Fruit fly (Drosophila melanogaster) whole organism, embryonic: ENCODE results near the gene CG10602.

ENCODE experiments used
- Adf1 ChIP-seq: fragments of 200-800 bp; sonication (Bioruptor generic); IDR thresholded peaks from 2 replicates; pipeline ENCODE4 v1.3.6; 2022; ENCODE audit warnings: missing biosample characterization, missing genetic modification characterization
- Bdp1 ChIP-seq: fragments of 200-800 bp; sonication (Bioruptor generic); optimal IDR thresholded peaks from 3 replicates; lab custom pipeline; 2016; ENCODE audit warnings: missing biosample characterization, missing genetic modification characterization
- CG10267 ChIP-seq: fragments of 200-800 bp; sonication (Bioruptor generic); optimal IDR thresholded peaks from 2 replicates; lab custom pipeline; 2018; ENCODE audit warnings: missing biosample characterization, mild to moderate bottlenecking, missing genetic modification characterization, moderate library complexity
- CG11456 ChIP-seq: fragments of 200-800 bp; sonication (Bioruptor generic); IDR thresholded peaks from 3 replicates; pipeline ENCODE4 v1.3.6; 2022; ENCODE audit warnings: missing biosample characterization, missing genetic modification characterization
- CG11504 ChIP-seq: fragments of 200-800 bp; sonication (Bioruptor generic); optimal IDR thresholded peaks from 3 replicates; lab custom pipeline; 2019; ENCODE audit warnings: missing biosample characterization, mild to moderate bottlenecking, missing genetic modification characterization, moderate library complexity
- CG12391 ChIP-seq: fragments of 200-800 bp; sonication (Bioruptor generic); optimal IDR thresholded peaks from 3 replicates; lab custom pipeline; 2018; ENCODE audit warnings: missing biosample characterization, mild to moderate bottlenecking, missing genetic modification characterization, moderate library complexity
- CG14710 ChIP-seq: fragments of 200-800 bp; sonication (Bioruptor generic); optimal IDR thresholded peaks from 3 replicates; lab custom pipeline; 2019; ENCODE audit warnings: missing biosample characterization, mild to moderate bottlenecking, missing genetic modification characterization, moderate library complexity
- CG17612 ChIP-seq: fragments of 200-800 bp; sonication (Bioruptor generic); IDR thresholded peaks from 2 replicates; pipeline ENCODE4 v1.3.6; 2022; ENCODE audit warnings: missing biosample characterization, missing genetic modification characterization
- CG18262 ChIP-seq: fragments of 200-800 bp; optimal IDR thresholded peaks from 3 replicates; lab custom pipeline; 2019; ENCODE audit warnings: missing biosample characterization, mild to moderate bottlenecking, missing genetic modification characterization, moderate library complexity
- CG31365 ChIP-seq: fragments of 200-800 bp; sonication (Bioruptor generic); optimal IDR thresholded peaks from 2 replicates; lab custom pipeline; 2018; ENCODE audit warnings: missing biosample characterization, mild to moderate bottlenecking, missing genetic modification characterization
- CG4730 ChIP-seq: fragments of 200-800 bp; sonication (Bioruptor generic); IDR thresholded peaks from 2 replicates; pipeline ENCODE4 v1.3.6; 2022; ENCODE audit warnings: missing biosample characterization, missing genetic modification characterization
- CG6254 ChIP-seq: fragments of 200-800 bp; sonication (Bioruptor generic); optimal IDR thresholded peaks from 3 replicates; lab custom pipeline; 2017; ENCODE audit warnings: mild to moderate bottlenecking, missing biosample characterization, missing genetic modification reagents, missing genetic modification characterization
- CG8359 ChIP-seq: fragments of 200-800 bp; sonication (Bioruptor generic); optimal IDR thresholded peaks from 2 replicates; lab custom pipeline; 2017; ENCODE audit warnings: missing biosample characterization, mild to moderate bottlenecking, missing genetic modification characterization, borderline replicate concordance
- CG9727 ChIP-seq: fragments of 200-800 bp; sonication (Bioruptor generic); optimal IDR thresholded peaks from 3 replicates; lab custom pipeline; 2017; ENCODE audit warnings: missing biosample characterization, mild to moderate bottlenecking, missing genetic modification characterization
- D ChIP-seq, 2 experiments: fragments of 200-800 bp in 1 of 2; fragments of >200 bp in 1 of 2; sonication (Bioruptor generic) in 1 of 2; optimal IDR thresholded peaks; 2 replicates in 1 of 2; 3 replicates in 1 of 2; lab custom pipeline; 2017; ENCODE audit warnings: mild to moderate bottlenecking in 1 of 2, missing biosample characterization in 1 of 2, missing genetic modification characterization in 1 of 2, missing genetic modification reagents in 1 of 2
- E2f2 ChIP-seq: fragments of 200-800 bp; sonication (Bioruptor generic); IDR thresholded peaks from 2 replicates; pipeline ENCODE4 v1.3.6; 2022; ENCODE audit warnings: missing biosample characterization, missing genetic modification characterization
- Ets65A ChIP-seq: fragments of 200-800 bp; sonication (Bioruptor generic); peaks from one replicate; lab custom pipeline; 2016; ENCODE audit warnings: missing biosample characterization, missing genetic modification characterization
- Gug ChIP-seq: fragments of 200-800 bp; sonication (Bioruptor generic); IDR thresholded peaks from 4 replicates; pipeline ENCODE4 v1.3.6; 2022; ENCODE audit warnings: missing biosample characterization, missing genetic modification characterization
- Hr39 ChIP-seq: fragments of >200 bp; optimal IDR thresholded peaks from 2 replicates; lab custom pipeline; 2017
- Jarid2 ChIP-seq: fragments of 200-800 bp; sonication (Bioruptor generic); optimal IDR thresholded peaks from 3 replicates; lab custom pipeline; 2017; ENCODE audit warnings: mild to moderate bottlenecking, missing biosample characterization, missing genetic modification reagents, missing genetic modification characterization
- Nf-YB ChIP-seq: fragments of 200-800 bp; sonication (Bioruptor generic); optimal IDR thresholded peaks from 3 replicates; lab custom pipeline; 2019; ENCODE audit warnings: missing biosample characterization, mild to moderate bottlenecking, missing genetic modification characterization, moderate library complexity
- Nf-YC ChIP-seq: fragments of 200-800 bp; optimal IDR thresholded peaks from 3 replicates; lab custom pipeline; 2019; ENCODE audit warnings: missing biosample characterization, mild to moderate bottlenecking, missing genetic modification characterization, moderate library complexity
- Poxn ChIP-seq: fragments of 200-800 bp; sonication (Bioruptor generic); IDR thresholded peaks from 2 replicates; pipeline ENCODE4 v1.3.6; 2022; ENCODE audit warnings: missing biosample characterization, missing genetic modification characterization
- Rfx ChIP-seq: fragments of 200-800 bp; sonication (Bioruptor generic); IDR thresholded peaks from 2 replicates; pipeline ENCODE4 v1.3.6; 2022; ENCODE audit warnings: missing biosample characterization, missing genetic modification characterization
- Xrp1 ChIP-seq: fragments of 200-800 bp; sonication (Bioruptor generic); IDR thresholded peaks from 2 replicates; pipeline ENCODE4 v1.3.6; 2022; ENCODE audit warnings: missing biosample characterization, missing genetic modification characterization
- ap ChIP-seq: fragments of 200-800 bp; sonication (Bioruptor generic); IDR thresholded peaks from 2 replicates; pipeline ENCODE4 v1.3.6; 2022; ENCODE audit warnings: missing biosample characterization, missing genetic modification characterization
- az2 ChIP-seq: fragments of 200-800 bp; sonication (Bioruptor generic); optimal IDR thresholded peaks from 3 replicates; lab custom pipeline; 2016; ENCODE audit warnings: missing biosample characterization, missing genetic modification characterization
- bsh ChIP-seq, 2 experiments: fragments of 200-800 bp; sonication (Bioruptor generic); optimal IDR thresholded peaks; 2 replicates each; lab custom pipeline; 2017 to 2018; ENCODE audit warnings: mild to moderate bottlenecking in 2 of 2, missing biosample characterization in 2 of 2, missing genetic modification characterization in 2 of 2, moderate library complexity in 1 of 2
- cg ChIP-seq: fragments of 200-800 bp; sonication (Bioruptor generic); optimal IDR thresholded peaks from 3 replicates; lab custom pipeline; 2019; ENCODE audit warnings: missing biosample characterization, mild to moderate bottlenecking, missing genetic modification characterization, moderate library complexity
- dmrt11E ChIP-seq: fragments of 200-800 bp; sonication (Bioruptor generic); optimal IDR thresholded peaks from 3 replicates; lab custom pipeline; 2018; ENCODE audit warnings: missing biosample characterization, mild to moderate bottlenecking, missing genetic modification characterization, moderate library complexity
- esg ChIP-seq: fragments of 200-800 bp; sonication (Bioruptor generic); conservative IDR thresholded peaks from 2 replicates; pipeline ENCODE4 v1.3.6; 2022; ENCODE audit warnings: missing biosample characterization, missing genetic modification characterization
- ewg ChIP-seq: fragments of 200-800 bp; sonication (Bioruptor generic); optimal IDR thresholded peaks from 3 replicates; lab custom pipeline; 2017; ENCODE audit warnings: mild to moderate bottlenecking, missing biosample characterization, missing genetic modification reagents, missing genetic modification characterization
- fd3F ChIP-seq: fragments of 200-800 bp; sonication (Bioruptor generic); optimal IDR thresholded peaks from 2 replicates; lab custom pipeline; 2018; ENCODE audit warnings: missing biosample characterization, mild to moderate bottlenecking, missing genetic modification characterization, moderate library complexity
- ham ChIP-seq: fragments of 200-800 bp; sonication (Bioruptor generic); IDR thresholded peaks from 2 replicates; pipeline ENCODE4 v1.3.6; 2022; ENCODE audit warnings: missing biosample characterization, missing genetic modification characterization
- kni ChIP-seq: fragments of 200-800 bp; sonication (Bioruptor generic); optimal IDR thresholded peaks from 3 replicates; lab custom pipeline; 2017; ENCODE audit warnings: mild to moderate bottlenecking, missing biosample characterization, missing genetic modification reagents, missing genetic modification characterization
- pan ChIP-seq, 4 experiments: fragments of >200 bp in 3 of 4; fragments of 200-800 bp in 1 of 4; sonication (Bioruptor generic) in 1 of 4; optimal IDR thresholded peaks in 3 of 4; IDR thresholded peaks in 1 of 4; 2 replicates each; pipeline versions ENCODE4 v1.3.6 to Lab custom; 2017 to 2022; ENCODE audit warnings: missing biosample characterization in 2 of 4, missing genetic modification characterization in 2 of 4, mixed read lengths in 1 of 4
- repo ChIP-seq: fragments of 200-800 bp; sonication (Bioruptor generic); optimal IDR thresholded peaks from 2 replicates; lab custom pipeline; 2016; ENCODE audit warnings: missing biosample characterization, missing genetic modification characterization
- row ChIP-seq: fragments of 200-800 bp; sonication (Bioruptor generic); IDR thresholded peaks from 3 replicates; pipeline ENCODE4 v1.3.6; 2022; ENCODE audit warnings: missing biosample characterization, missing genetic modification characterization
- sens ChIP-seq: fragments of 200-800 bp; sonication (Bioruptor generic); peaks from one replicate; lab custom pipeline; 2016; ENCODE audit warnings: missing biosample characterization, missing genetic modification characterization
- ssp ChIP-seq: fragments of 200-800 bp; sonication (Bioruptor generic); IDR thresholded peaks from 2 replicates; pipeline ENCODE4 v1.3.6; 2022; ENCODE audit warnings: missing biosample characterization, missing genetic modification characterization
- unpg ChIP-seq: fragments of 200-800 bp; sonication (Bioruptor generic); optimal IDR thresholded peaks from 3 replicates; lab custom pipeline; 2018; ENCODE audit warnings: missing biosample characterization, mild to moderate bottlenecking, missing genetic modification characterization, moderate library complexity
- wor ChIP-seq: fragments of 200-800 bp; sonication (Bioruptor generic); IDR thresholded peaks from 2 replicates; pipeline ENCODE4 v1.3.6; 2022; ENCODE audit warnings: missing biosample characterization, missing genetic modification characterization
- zen ChIP-seq: fragments of 200-800 bp; sonication (Bioruptor generic); optimal IDR thresholded peaks from 3 replicates; lab custom pipeline; 2018; ENCODE audit warnings: missing biosample characterization, mild to moderate bottlenecking, missing genetic modification characterization, moderate library complexity
- zen2 ChIP-seq: fragments of 200-800 bp; sonication (Bioruptor generic); IDR thresholded peaks from 3 replicates; pipeline ENCODE4 v1.3.6; 2022; ENCODE audit warnings: missing biosample characterization, missing genetic modification characterization; ENCODE audit not compliant: partially characterized antibody
- zfh1 ChIP-seq: fragments of 200-800 bp; sonication (Bioruptor generic); IDR thresholded peaks from 3 replicates; pipeline ENCODE4 v1.3.6; 2022; ENCODE audit warnings: missing biosample characterization, missing genetic modification characterization

Gene CG10602

dm6 chr2L:18808754-18809329, 50.2 kb downstream of the CG10602 start (continued):
- TF ChIP-seq CG12391 (tag; lab: Kevin White, UChicago): peak; percentile 30
- TF ChIP-seq Rfx (GFP tag; lab: Robert Waterston, UW): 0 out of 2 replicates have a peak, but pooled peaks have one; percentile 23

DNA sequence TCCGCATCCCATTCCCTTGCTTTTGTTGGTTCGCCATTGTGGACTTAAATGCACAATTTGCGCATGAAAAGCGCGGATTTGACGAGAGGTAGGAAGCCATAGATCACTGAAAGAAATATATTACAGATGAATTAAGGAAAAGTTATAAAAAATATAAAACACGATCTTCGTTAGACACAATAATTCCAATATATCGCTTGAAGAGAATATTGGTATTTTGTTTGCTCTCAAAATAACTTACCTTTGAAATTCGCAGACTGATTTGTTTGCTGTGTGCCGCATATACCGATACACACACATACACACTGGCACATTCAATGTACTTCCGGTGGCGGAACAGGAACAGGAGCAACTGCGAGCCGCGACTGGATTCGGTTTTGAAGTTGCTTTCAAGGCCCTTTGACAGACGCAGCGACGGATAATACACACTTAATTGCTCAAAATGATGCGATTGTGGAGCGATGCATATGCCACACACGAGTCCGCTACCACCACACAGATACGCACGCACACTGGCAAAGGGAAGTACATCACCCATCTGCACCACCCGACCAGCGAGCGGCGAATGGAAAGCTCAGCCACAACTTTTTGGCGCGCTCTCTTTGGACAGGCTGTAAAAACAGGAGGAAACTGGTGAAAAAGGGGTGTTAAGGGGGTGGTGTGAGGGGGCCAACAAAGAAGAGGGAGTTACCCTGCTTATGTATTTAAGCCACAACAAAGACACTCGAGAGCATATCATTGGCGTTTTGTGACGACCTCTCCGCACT, 53.2 kb downstream of the CG10602 start:
- TF ChIP-seq Xrp1 (GFP tag; lab: Robert Waterston, UW) (peak; percentile 55), ewg (GFP tag; lab: Kevin White, UChicago) (no peak), CG31365 (tag; lab: Kevin White, UChicago) (no peak), CG18262 (tag; lab: Kevin White, UChicago) (peak; percentile 16), az2 (GFP tag; lab: Kevin White, UChicago) (no peak), CG14710 (tag; lab: Kevin White, UChicago) (peak; percentile 14), Hr39 (lab: Kevin White, UChicago) (no peak), CG12391 (tag; lab: Kevin White, UChicago) (peak; percentile 6), Nf-YB (GFP tag; lab: Kevin White, UChicago) (peak; percentile 69), sens (GFP tag; lab: Kevin White, UChicago) (peak; percentile 77), Poxn (GFP tag; lab: Robert Waterston, UW) (no peak), row (peak; percentile 26; the same call in 1 of the 3 replicates), dmrt11E (tag; lab: Kevin White, UChicago) (peak; percentile 26), pan (optimal IDR thresholded peaks at IDR 0.05; lab: Kevin White, UChicago) (no peak), pan (GFP tag; optimal IDR thresholded peaks at IDR 0.05 in 1 of 2, IDR thresholded peaks at IDR 0.05 in 1 of 2) (no peak), ssp (GFP tag; lab: Robert Waterston, UW) (no peak), CG4730 (GFP tag; lab: Robert Waterston, UW) (no peak), CG9727 (GFP tag; lab: Kevin White, UChicago) (peak; percentile 7), Adf1 (GFP tag; lab: Robert Waterston, UW) (no peak), ham (GFP tag; lab: Robert Waterston, UW) (0 out of 2 replicates have a peak, but pooled peaks have one; percentile 5), kni (GFP tag; lab: Kevin White, UChicago) (no peak), Bdp1 (no peak), zen (tag; lab: Kevin White, UChicago) (peak; percentile 21), CG6254 (GFP tag; lab: Kevin White, UChicago) (peak; percentile 1), bsh (GFP tag; optimal IDR thresholded peaks at IDR 0.05; lab: Kevin White, UChicago) (peak in 1 of 2 experiments; percentile 22), CG11504 (tag; lab: Kevin White, UChicago) (peak; percentile 2), CG8359 (GFP tag; lab: Kevin White, UChicago) (no peak), Ets65A (GFP tag; lab: Kevin White, UChicago) (peak; percentile 38), repo (GFP tag; lab: Kevin White, UChicago) (no peak), CG10267 (peak; percentile 9), E2f2 (GFP tag; lab: Robert Waterston, UW) (0 out of 2 replicates have a peak, but pooled peaks have one; percentile 9), CG11456 (GFP tag; lab: Robert Waterston, UW) (no peak), zen2 (no peak), esg (GFP tag; lab: Robert Waterston, UW) (no peak), Jarid2 (peak; percentile 13), fd3F (GFP tag; lab: Kevin White, UChicago) (no peak), Nf-YC (tag; lab: Kevin White, UChicago) (peak; percentile 81), unpg (GFP tag; lab: Kevin White, UChicago) (peak; percentile 8), wor (GFP tag; lab: Robert Waterston, UW) (no peak), CG17612 (no peak), zfh1 (0 out of 3 replicates have a peak, but pooled peaks have one; percentile 13), D (optimal IDR thresholded peaks at IDR 0.05; lab: Kevin White, UChicago) (no peak), D (GFP tag; optimal IDR thresholded peaks at IDR 0.05; lab: Kevin White, UChicago) (peak; percentile 18), Gug (0 out of 4 replicates have a peak, but pooled peaks have one; percentile 27), cg (GFP tag; lab: Kevin White, UChicago) (peak; percentile 48), ap (no peak)
